Worm (Caenorhabditis elegans): ENCODE results near the gene sir-2.2.

The sir-2.2 gene

ce11 chrX:13328034-13328433 lies at the start of gene sir-2.2:
Gene sir-2.2, plus strand, starts transcription at chrX:13328067.
- TF ChIP-seq hmg-1.2 (GFP tag; IDR thresholded peaks at IDR 0.05) (no peak), K11D2.4 (GFP tag; IDR thresholded peaks at IDR 0.05) (0 out of 2 replicates have a peak, but pooled peaks have one; percentile 14), cebp-1 (GFP tag; IDR thresholded peaks at IDR 0.05) (no peak), cebp-1 (tag; optimal IDR thresholded peaks at IDR 0.05) (peak; percentile 8), Y95B8A.8 (GFP tag; IDR thresholded peaks at IDR 0.05) (no peak), let-607 (tag; optimal IDR thresholded peaks at IDR 0.05) (peak in 1 of 2 experiments; percentile 4), F10E7.11 (tag; optimal IDR thresholded peaks at IDR 0.05) (no peak), nhr-80 (tag; optimal IDR thresholded peaks at IDR 0.05) (peak; percentile 64), tbp1 (GFP tag; optimal IDR thresholded peaks at IDR 0.05) (peak; percentile 1), Y56A3A.18 (GFP tag; IDR thresholded peaks at IDR 0.05) (no peak), F22D6.2 (tag; optimal IDR thresholded peaks at IDR 0.05) (no peak), hlh-26 (GFP tag; conservative IDR thresholded peaks at IDR 0.05) (no peak)

ce11 chrX:13278876-13279275 lies 49.0 kb upstream of the sir-2.2 start, which contains the start of gene phf-33:
Gene phf-33, minus strand, starts transcription at chrX:13278976.
- TF ChIP-seq F55B11.4 (tag; optimal IDR thresholded peaks at IDR 0.05; ENCODE audit: borderline replicate concordance, insufficient read depth), result no peak

ce11 chrX:13283462-13283861 lies 44.4 kb upstream of the sir-2.2 start:
- TF ChIP-seq ztf-26 (tag; optimal IDR thresholded peaks at IDR 0.05) (peak; percentile 16), attf-6 (GFP tag; IDR thresholded peaks at IDR 0.05) (no peak), sptf-2 (GFP tag; optimal IDR thresholded peaks at IDR 0.05) (no peak), die-1 (tag; optimal IDR thresholded peaks at IDR 0.05) (peak; percentile 85), atf-7 (tag; optimal IDR thresholded peaks at IDR 0.05) (no peak), nhr-80 (tag; optimal IDR thresholded peaks at IDR 0.05) (peak; percentile 4), aptf-2 (GFP tag; conservative IDR thresholded peaks at IDR 0.05) (no peak), dpff-1 (tag; optimal IDR thresholded peaks at IDR 0.05) (no peak), lin-26 (GFP tag; IDR thresholded peaks at IDR 0.05) (peak; percentile 95), F22D6.2 (tag; optimal IDR thresholded peaks at IDR 0.05) (no peak), Y53G8AR.9 (GFP tag; conservative IDR thresholded peaks at IDR 0.05) (no peak), let-526 (GFP tag; IDR thresholded peaks at IDR 0.05) (no peak), ztf-22 (GFP tag; optimal IDR thresholded peaks at IDR 0.05) (no peak), F39B2.1 (GFP tag; IDR thresholded peaks at IDR 0.05) (no peak), ama-1 (optimal IDR thresholded peaks at IDR 0.05) (no peak), ama-1 (GFP tag; optimal IDR thresholded peaks at IDR 0.05) (peak in 1 of 2 experiments; percentile 91), tlf-1 (GFP tag; optimal IDR thresholded peaks at IDR 0.05) (no peak), Y53F4B.3 (GFP tag; IDR thresholded peaks at IDR 0.05) (peak; percentile 49; the same call in 1 of the 2 replicates), F55B11.4 (tag; optimal IDR thresholded peaks at IDR 0.05; ENCODE audit: borderline replicate concordance, insufficient read depth) (no peak), egl-44 (GFP tag; IDR thresholded peaks at IDR 0.05) (0 out of 2 replicates have a peak, but pooled peaks have one; percentile 38), let-607 (tag; optimal IDR thresholded peaks at IDR 0.05) (peak; percentile 9 to 39), ceh-27 (GFP tag; optimal IDR thresholded peaks at IDR 0.05) (peak; percentile 1), sdz-38 (tag; optimal IDR thresholded peaks at IDR 0.05) (no peak), hsf-1 (GFP tag; IDR thresholded peaks at IDR 0.05) (no peak), Y56A3A.18 (GFP tag; IDR thresholded peaks at IDR 0.05) (peak; percentile 57; the same call in 1 of the 2 replicates), somi-1 (GFP tag; optimal IDR thresholded peaks at IDR 0.05) (no peak), ets-4 (GFP tag; optimal IDR thresholded peaks at IDR 0.05) (no peak), F57A8.1 (GFP tag; optimal IDR thresholded peaks at IDR 0.05) (no peak), chd-7 (tag; optimal IDR thresholded peaks at IDR 0.05) (peak; percentile 12), F10E7.11 (tag; optimal IDR thresholded peaks at IDR 0.05) (no peak), F49E8.2 (tag; optimal IDR thresholded peaks at IDR 0.05; ENCODE audit: insufficient read depth) (no peak), F23B12.7 (tag; optimal IDR thresholded peaks at IDR 0.05; ENCODE audit: insufficient read depth) (peak; percentile 43), nhr-120 (GFP tag; IDR thresholded peaks at IDR 0.05) (no peak), Y67H2A.10 (GFP tag; conservative IDR thresholded peaks at IDR 0.05) (no peak), ztf-18 (tag; optimal IDR thresholded peaks at IDR 0.05) (peak; percentile 65), pha-4 (tag; optimal IDR thresholded peaks at IDR 0.05) (no peak), dpl-1 (GFP tag; optimal IDR thresholded peaks at IDR 0.05) (no peak), C17E4.6 (GFP tag; IDR thresholded peaks at IDR 0.05) (no peak)

Data from whole organism, young adult.